Fruit fly (Drosophila melanogaster) ovary, adult (tissue): ENCODE results near the gene Spn38F.
A peak's percentile ranks its signal among the peaks of the same experiment; 100 is the strongest.

Experiments used
- CG17801 ChIP-seq: fragments of 200-800 bp; optimal IDR thresholded peaks from 2 replicates; lab custom pipeline; 2019; ENCODE audit warnings: missing biosample characterization, mild to moderate bottlenecking, missing genetic modification characterization, moderate library complexity; ENCODE audit not compliant: partially characterized antibody

Spn38F gene

DNA sequence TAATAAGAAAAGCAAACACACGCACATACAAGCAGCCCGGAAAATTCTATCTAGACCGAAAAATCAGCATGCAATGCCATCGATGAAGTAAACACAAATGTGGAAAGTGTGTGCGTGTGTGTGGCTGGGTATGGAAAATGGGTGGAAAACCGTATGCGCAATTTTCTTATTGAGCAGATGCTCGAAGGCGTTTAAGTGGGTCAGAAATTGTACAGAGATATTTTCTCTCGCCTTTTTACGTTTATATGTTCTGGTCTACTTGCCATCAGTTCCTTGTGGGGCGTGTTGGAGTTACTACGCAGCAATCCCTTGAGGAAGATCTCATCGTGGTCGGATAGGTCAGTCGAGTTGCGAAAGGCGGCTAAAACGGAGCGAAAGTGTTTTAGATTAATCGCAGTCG lies 42.0 kb downstream of the Spn38F start:
- no peak for TF ChIP-seq CG17801 (GFP tag; lab: Kevin White, UChicago)

DNA sequence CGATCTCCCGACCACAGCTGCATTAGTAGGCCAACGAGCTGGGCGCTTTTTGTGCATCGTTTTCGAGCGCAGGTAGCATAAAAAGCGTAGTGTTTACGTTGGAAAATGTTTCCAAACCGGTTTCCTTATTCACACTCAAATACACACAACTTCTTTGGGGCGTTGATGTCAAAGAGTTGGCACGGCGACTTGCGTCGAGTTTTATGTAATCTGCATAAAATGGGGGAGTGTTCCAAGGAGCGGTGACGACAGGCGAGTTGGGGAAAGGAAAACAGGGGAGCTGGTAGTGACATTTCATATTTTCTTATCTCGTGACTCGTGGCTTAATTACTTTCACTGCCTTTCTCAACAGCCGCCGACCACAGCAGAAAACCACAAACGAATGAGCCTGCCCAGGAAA lies 43.1 kb downstream of the Spn38F start:
- TF ChIP-seq CG17801 (GFP tag; lab: Kevin White, UChicago) = no peak

DNA sequence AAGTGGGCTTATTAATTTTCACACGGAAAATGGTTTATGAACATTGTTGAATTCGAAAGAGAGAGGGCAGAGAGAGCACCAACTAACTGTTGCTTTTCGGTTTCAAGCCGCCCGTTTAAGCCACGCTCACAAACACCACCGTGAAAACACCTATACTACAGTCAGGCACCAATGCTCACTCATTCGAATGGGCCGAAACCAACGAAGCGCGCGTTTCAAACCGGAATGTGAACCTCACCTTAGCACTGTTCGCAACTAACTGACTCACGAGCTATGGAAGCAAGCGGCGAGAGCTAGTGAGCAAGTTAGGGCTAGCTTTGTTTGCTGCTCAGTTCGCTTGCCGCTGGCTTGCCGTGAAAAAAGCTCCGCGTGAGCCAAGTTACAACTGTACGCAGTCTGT lies 43.9 kb downstream of the Spn38F start:
- peak; percentile 74 for TF ChIP-seq CG17801 (GFP tag; lab: Kevin White, UChicago)

DNA sequence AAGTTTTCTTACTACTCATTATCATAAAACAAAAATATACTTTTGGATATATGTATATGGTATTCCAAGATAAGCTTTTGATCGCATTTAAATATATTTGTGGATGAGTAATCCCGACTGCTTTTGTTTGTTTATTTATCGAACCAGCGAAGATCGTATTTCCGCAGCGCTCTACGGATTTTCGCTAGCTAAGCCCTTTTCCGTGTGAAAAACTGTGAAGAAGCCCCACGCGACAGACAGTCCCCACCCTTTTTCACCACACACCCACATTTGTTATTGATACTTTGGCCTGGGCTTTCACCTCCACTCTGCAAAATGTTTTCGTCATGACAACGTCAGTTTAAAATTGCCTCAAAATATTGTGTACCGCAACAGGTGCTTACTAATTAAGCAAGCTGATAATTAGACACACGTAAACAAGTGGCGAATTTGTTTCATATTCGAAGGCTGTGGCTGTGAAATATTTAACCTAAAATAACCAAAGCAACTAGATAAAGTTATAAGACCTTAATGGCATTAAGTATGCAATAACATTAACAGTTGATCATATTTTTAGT lies 44.7 kb downstream of the Spn38F start:
- no peak for TF ChIP-seq CG17801 (GFP tag; lab: Kevin White, UChicago)

DNA sequence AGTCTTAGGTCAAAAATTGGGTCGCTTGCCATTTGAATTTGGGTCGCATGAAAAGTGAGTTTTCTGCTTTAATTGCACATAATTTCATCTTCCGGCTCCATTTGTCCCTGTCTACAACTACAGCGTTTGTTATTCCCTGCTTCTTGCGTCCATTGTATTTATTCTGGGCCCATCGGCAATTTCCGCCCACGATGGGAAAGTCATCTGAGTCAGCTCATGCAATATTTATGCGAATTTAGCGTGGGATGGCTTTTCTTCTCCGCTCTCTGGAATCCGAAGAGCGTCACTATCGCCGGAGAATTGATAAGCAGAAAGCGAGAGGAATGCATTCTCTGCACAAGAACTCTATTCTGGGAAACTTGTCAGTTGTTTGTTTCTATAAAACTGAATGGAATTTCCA lies 45.3 kb downstream of the Spn38F start:
- TF ChIP-seq CG17801 (GFP tag; lab: Kevin White, UChicago) = no peak

DNA sequence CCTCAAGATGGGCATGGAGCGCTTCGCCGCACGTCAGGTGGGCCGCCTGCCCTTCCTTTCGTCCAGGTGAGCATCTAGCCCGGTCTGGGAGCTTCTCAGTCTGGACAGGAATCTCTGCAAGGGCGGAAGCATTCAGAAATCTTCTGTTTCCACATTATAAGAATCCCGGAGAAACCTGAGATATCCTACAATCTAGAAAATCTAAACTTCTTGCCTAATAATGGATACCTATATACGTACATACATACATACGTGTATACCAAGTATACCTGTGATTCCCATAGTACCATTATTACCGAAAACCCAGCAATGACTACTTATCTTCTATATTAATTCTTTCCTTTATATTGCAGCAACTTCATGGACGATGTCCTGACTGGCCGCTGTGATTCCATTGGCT lies 49.7 kb downstream of the Spn38F start:
- no peak for TF ChIP-seq CG17801 (GFP tag; lab: Kevin White, UChicago)

DNA sequence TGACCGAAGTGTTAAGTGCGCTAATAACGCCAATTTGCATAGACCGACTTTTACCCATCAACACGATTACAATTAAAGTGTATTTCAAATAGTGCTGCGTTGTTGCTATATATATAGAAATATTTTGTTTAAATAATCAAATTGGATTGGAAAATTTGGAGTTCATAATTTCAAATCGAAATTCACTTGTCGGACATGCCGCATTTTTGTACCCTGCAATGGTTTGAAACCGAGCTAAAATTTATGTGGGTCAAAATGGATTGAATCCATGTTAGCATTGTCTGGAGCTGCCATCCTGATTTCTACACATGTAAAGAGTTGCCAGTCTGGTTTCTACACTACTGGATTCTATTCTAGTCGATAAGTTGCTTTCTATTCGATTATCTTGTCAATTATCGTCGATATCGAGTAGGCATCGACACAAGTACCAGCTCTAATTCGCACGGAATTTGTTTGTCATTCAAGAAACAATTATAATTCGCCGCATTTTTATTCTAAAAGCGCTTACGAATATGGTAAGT lies 50.5 kb downstream of the Spn38F start, which contains the start of gene Pomp:
Gene Pomp (plus strand): TSS at position 386 of the 521 bp plus-strand sequence.
- TF ChIP-seq CG17801 (GFP tag; lab: Kevin White, UChicago) = peak; percentile 32
